Fruit fly (Drosophila melanogaster) whole organism, embryonic: Measurements from ENCODE around the gene haf.

Source experiments
- Aef1 ChIP-seq: fragments of 200-800 bp; sonication (Bioruptor generic); IDR thresholded peaks from 3 replicates; pipeline ENCODE4 v1.3.6; 2022; ENCODE audit warnings: missing biosample characterization, missing genetic modification characterization
- Atf-2 ChIP-seq: fragments of 200-800 bp; sonication (Bioruptor generic); optimal IDR thresholded peaks from 2 replicates; lab custom pipeline; 2016; ENCODE audit warnings: missing biosample characterization, missing genetic modification characterization
- B-H2 ChIP-seq: fragments of 200-800 bp; sonication (Bioruptor generic); optimal IDR thresholded peaks from 2 replicates; lab custom pipeline; 2018; ENCODE audit warnings: missing biosample characterization, mild to moderate bottlenecking, missing genetic modification characterization
- CG10267 ChIP-seq: fragments of 200-800 bp; sonication (Bioruptor generic); optimal IDR thresholded peaks from 2 replicates; lab custom pipeline; 2018; ENCODE audit warnings: missing biosample characterization, mild to moderate bottlenecking, missing genetic modification characterization, moderate library complexity
- CG10959 ChIP-seq: fragments of 200-800 bp; sonication (Bioruptor generic); IDR thresholded peaks from 2 replicates; pipeline ENCODE4 v1.3.6; 2022; ENCODE audit warnings: missing biosample characterization, missing genetic modification characterization
- CG11696 ChIP-seq: fragments of 200-800 bp; sonication (Bioruptor generic); IDR thresholded peaks from 2 replicates; pipeline ENCODE4 v1.3.6; 2022; ENCODE audit warnings: missing biosample characterization, missing genetic modification characterization
- CG12155 ChIP-seq: fragments of 200-800 bp; sonication (Bioruptor generic); optimal IDR thresholded peaks from 3 replicates; lab custom pipeline; 2016; ENCODE audit warnings: missing biosample characterization, missing genetic modification characterization
- CG13424 ChIP-seq: fragments of 200-800 bp; sonication (Bioruptor generic); optimal IDR thresholded peaks from 2 replicates; lab custom pipeline; 2019; ENCODE audit warnings: missing biosample characterization, mild to moderate bottlenecking, missing genetic modification characterization, moderate library complexity
- CG14014 ChIP-seq: fragments of 200-800 bp; sonication (Bioruptor generic); IDR thresholded peaks from 2 replicates; pipeline ENCODE4 v1.3.6; 2022; ENCODE audit warnings: missing biosample characterization, missing genetic modification characterization
- CG14710 ChIP-seq: fragments of 200-800 bp; sonication (Bioruptor generic); optimal IDR thresholded peaks from 3 replicates; lab custom pipeline; 2019; ENCODE audit warnings: missing biosample characterization, mild to moderate bottlenecking, missing genetic modification characterization, moderate library complexity
- CG15011 ChIP-seq: fragments of 200-800 bp; sonication (Bioruptor generic); optimal IDR thresholded peaks from 3 replicates; lab custom pipeline; 2018; ENCODE audit warnings: missing biosample characterization, mild to moderate bottlenecking, missing genetic modification characterization
- CG16779 ChIP-seq: fragments of 200-800 bp; sonication (Bioruptor generic); IDR thresholded peaks from 2 replicates; pipeline ENCODE4 v1.3.6; 2022; ENCODE audit warnings: missing biosample characterization, missing genetic modification characterization
- CG17912 ChIP-seq: fragments of 200-800 bp; sonication (Bioruptor generic); optimal IDR thresholded peaks from 2 replicates; lab custom pipeline; 2018; ENCODE audit warnings: missing biosample characterization, mild to moderate bottlenecking, missing genetic modification characterization
- CG18764 ChIP-seq: fragments of 200-800 bp; sonication (Bioruptor generic); optimal IDR thresholded peaks from 3 replicates; lab custom pipeline; 2016; ENCODE audit warnings: missing biosample characterization, missing genetic modification characterization
- CG2202 ChIP-seq: fragments of 200-800 bp; sonication (Bioruptor generic); optimal IDR thresholded peaks from 2 replicates; lab custom pipeline; 2018; ENCODE audit warnings: missing biosample characterization, mild to moderate bottlenecking, missing genetic modification characterization
- CG2678 ChIP-seq: fragments of 200-800 bp; sonication (Bioruptor generic); optimal IDR thresholded peaks from 3 replicates; lab custom pipeline; 2019; ENCODE audit warnings: missing biosample characterization, mild to moderate bottlenecking, missing genetic modification characterization, moderate library complexity
- CG32532 ChIP-seq: fragments of 200-800 bp; sonication (Bioruptor generic); IDR thresholded peaks from 2 replicates; pipeline ENCODE4 v1.3.6; 2022; ENCODE audit warnings: missing biosample characterization, missing genetic modification characterization
- CG33213 ChIP-seq: fragments of 200-800 bp; sonication (Bioruptor generic); optimal IDR thresholded peaks from 3 replicates; lab custom pipeline; 2016; ENCODE audit warnings: missing biosample characterization, missing genetic modification characterization
- CG4360 ChIP-seq: fragments of 200-800 bp; sonication (Bioruptor generic); IDR thresholded peaks from 2 replicates; pipeline ENCODE4 v1.3.6; 2022; ENCODE audit warnings: missing biosample characterization, missing genetic modification characterization
- CG4404 ChIP-seq: fragments of 200-800 bp; sonication (Bioruptor generic); IDR thresholded peaks from 2 replicates; pipeline ENCODE4 v1.3.6; 2022; ENCODE audit warnings: missing biosample characterization, missing genetic modification characterization
- CG6175 ChIP-seq: fragments of 200-800 bp; sonication (Bioruptor generic); IDR thresholded peaks from 3 replicates; pipeline ENCODE4 v1.3.6; 2022; ENCODE audit warnings: missing biosample characterization, missing genetic modification characterization
- CG6654 ChIP-seq: fragments of 200-800 bp; sonication (Bioruptor generic); optimal IDR thresholded peaks from 2 replicates; lab custom pipeline; 2017; ENCODE audit warnings: missing biosample characterization, mild to moderate bottlenecking, missing genetic modification characterization
- CG7745 ChIP-seq: fragments of 200-800 bp; sonication (Bioruptor generic); optimal IDR thresholded peaks from 2 replicates; lab custom pipeline; 2018; ENCODE audit warnings: missing biosample characterization, mild to moderate bottlenecking, missing genetic modification characterization, moderate library complexity
- CG7987 ChIP-seq: fragments of 200-800 bp; sonication (Bioruptor generic); optimal IDR thresholded peaks from 2 replicates; lab custom pipeline; 2018; ENCODE audit warnings: missing biosample characterization, mild to moderate bottlenecking, missing genetic modification characterization, moderate library complexity
- CrebB ChIP-seq: fragments of 200-800 bp; sonication (Bioruptor generic); optimal IDR thresholded peaks from 3 replicates; lab custom pipeline; 2018; ENCODE audit warnings: missing biosample characterization, mild to moderate bottlenecking, missing genetic modification characterization
- D19A ChIP-seq: fragments of 200-800 bp; optimal IDR thresholded peaks from 3 replicates; lab custom pipeline; 2019; ENCODE audit warnings: missing biosample characterization, mild to moderate bottlenecking, missing genetic modification characterization, moderate library complexity
- Doc3 ChIP-seq: fragments of 200-800 bp; sonication (Bioruptor generic); IDR thresholded peaks from 3 replicates; pipeline ENCODE4 v1.3.6; 2022; ENCODE audit warnings: missing biosample characterization, missing genetic modification characterization; ENCODE audit not compliant: partially characterized antibody
- E2f2 ChIP-seq: fragments of 200-800 bp; sonication (Bioruptor generic); IDR thresholded peaks from 2 replicates; pipeline ENCODE4 v1.3.6; 2022; ENCODE audit warnings: missing biosample characterization, missing genetic modification characterization
- Ets65A ChIP-seq: fragments of 200-800 bp; sonication (Bioruptor generic); peaks from one replicate; lab custom pipeline; 2016; ENCODE audit warnings: missing biosample characterization, missing genetic modification characterization
- Fer1 ChIP-seq: fragments of 200-800 bp; sonication (Bioruptor generic); optimal IDR thresholded peaks from 2 replicates; lab custom pipeline; 2017; ENCODE audit warnings: missing biosample characterization, mild to moderate bottlenecking, missing genetic modification characterization
- Fer2 ChIP-seq: fragments of 200-800 bp; sonication (Bioruptor generic); optimal IDR thresholded peaks from 2 replicates; lab custom pipeline; 2018; ENCODE audit warnings: missing biosample characterization, mild to moderate bottlenecking, missing genetic modification characterization, moderate library complexity
- Hr39 ChIP-seq: fragments of >200 bp; optimal IDR thresholded peaks from 2 replicates; lab custom pipeline; 2017
- Myb ChIP-seq: fragments of 200-800 bp; sonication (Bioruptor generic); optimal IDR thresholded peaks from 2 replicates; lab custom pipeline; 2016; ENCODE audit warnings: missing biosample characterization, missing genetic modification characterization
- NC2β ChIP-seq: fragments of 200-800 bp; sonication (Bioruptor generic); optimal IDR thresholded peaks from 2 replicates; lab custom pipeline; 2016; ENCODE audit warnings: missing biosample characterization, missing genetic modification characterization
- Six4 ChIP-seq: fragments of 200-800 bp; sonication (Bioruptor generic); optimal IDR thresholded peaks from 2 replicates; lab custom pipeline; 2016; ENCODE audit warnings: missing biosample characterization, missing genetic modification characterization
- cas ChIP-seq: fragments of 200-800 bp; sonication (Bioruptor generic); IDR thresholded peaks from 2 replicates; pipeline ENCODE4 v1.3.6; 2022; ENCODE audit warnings: missing biosample characterization, missing genetic modification characterization
- croc ChIP-seq: fragments of 200-800 bp; sonication (Bioruptor generic); conservative IDR thresholded peaks from 3 replicates; pipeline ENCODE4 v1.3.6; 2022; ENCODE audit warnings: missing biosample characterization, missing genetic modification characterization
- dan ChIP-seq: fragments of 200-800 bp; sonication (Bioruptor generic); IDR thresholded peaks from 2 replicates; pipeline ENCODE4 v1.3.6; 2022; ENCODE audit warnings: missing biosample characterization, missing genetic modification characterization
- danr ChIP-seq: fragments of 200-800 bp; sonication (Bioruptor generic); IDR thresholded peaks from 2 replicates; pipeline ENCODE4 v1.3.6; 2022; ENCODE audit warnings: missing biosample characterization, missing genetic modification characterization
- ftz-f1 ChIP-seq: fragments of 200-800 bp; sonication (Bioruptor generic); optimal IDR thresholded peaks from 2 replicates; lab custom pipeline; 2016; ENCODE audit warnings: missing biosample characterization, missing genetic modification characterization
- gem ChIP-seq: fragments of 200-800 bp; sonication (Bioruptor generic); optimal IDR thresholded peaks from 2 replicates; lab custom pipeline; 2019; ENCODE audit warnings: missing biosample characterization, mild to moderate bottlenecking, missing genetic modification characterization, moderate library complexity
- grn ChIP-seq: fragments of 200-800 bp; sonication (Bioruptor generic); optimal IDR thresholded peaks from 3 replicates; lab custom pipeline; 2017; ENCODE audit warnings: missing biosample characterization, missing genetic modification characterization
- jing ChIP-seq: fragments of 200-800 bp; sonication (Bioruptor generic); optimal IDR thresholded peaks from 2 replicates; lab custom pipeline; 2018; ENCODE audit warnings: missing biosample characterization, mild to moderate bottlenecking, missing genetic modification characterization
- kah ChIP-seq: fragments of 200-800 bp; sonication (Bioruptor generic); optimal IDR thresholded peaks from 2 replicates; lab custom pipeline; 2018; ENCODE audit warnings: missing biosample characterization, mild to moderate bottlenecking, missing genetic modification characterization
- nerfin-1 ChIP-seq: fragments of 200-800 bp; sonication (Bioruptor generic); optimal IDR thresholded peaks from 3 replicates; lab custom pipeline; 2019; ENCODE audit warnings: missing biosample characterization, mild to moderate bottlenecking, missing genetic modification characterization, moderate library complexity
- peb ChIP-seq: fragments of 200-800 bp; sonication (Bioruptor generic); IDR thresholded peaks from 2 replicates; pipeline ENCODE4 v1.3.6; 2022; ENCODE audit warnings: missing biosample characterization, missing genetic modification characterization
- psq ChIP-seq: fragments of 200-800 bp; sonication (Bioruptor generic); optimal IDR thresholded peaks from 2 replicates; lab custom pipeline; 2017; ENCODE audit warnings: missing biosample characterization, missing genetic modification characterization
- run ChIP-seq: fragments of 200-800 bp; sonication (Bioruptor generic); optimal IDR thresholded peaks from 3 replicates; lab custom pipeline; 2018; ENCODE audit warnings: missing biosample characterization, mild to moderate bottlenecking, missing genetic modification characterization
- slbo ChIP-seq: fragments of 200-800 bp; sonication (Bioruptor generic); IDR thresholded peaks from 2 replicates; pipeline ENCODE4 v1.3.6; 2022; ENCODE audit warnings: missing biosample characterization, missing genetic modification characterization
- stwl ChIP-seq: fragments of 200-800 bp; sonication (Bioruptor generic); optimal IDR thresholded peaks from 3 replicates; lab custom pipeline; 2018; ENCODE audit warnings: missing biosample characterization, mild to moderate bottlenecking, missing genetic modification characterization, moderate library complexity
- tx ChIP-seq: fragments of 200-800 bp; sonication (Bioruptor generic); optimal IDR thresholded peaks from 2 replicates; lab custom pipeline; 2016; ENCODE audit warnings: missing biosample characterization, missing genetic modification characterization
- wek ChIP-seq: fragments of 200-800 bp; sonication (Bioruptor generic); optimal IDR thresholded peaks from 3 replicates; lab custom pipeline; 2018; ENCODE audit warnings: missing biosample characterization, mild to moderate bottlenecking, missing genetic modification characterization, moderate library complexity

haf gene

DNA sequence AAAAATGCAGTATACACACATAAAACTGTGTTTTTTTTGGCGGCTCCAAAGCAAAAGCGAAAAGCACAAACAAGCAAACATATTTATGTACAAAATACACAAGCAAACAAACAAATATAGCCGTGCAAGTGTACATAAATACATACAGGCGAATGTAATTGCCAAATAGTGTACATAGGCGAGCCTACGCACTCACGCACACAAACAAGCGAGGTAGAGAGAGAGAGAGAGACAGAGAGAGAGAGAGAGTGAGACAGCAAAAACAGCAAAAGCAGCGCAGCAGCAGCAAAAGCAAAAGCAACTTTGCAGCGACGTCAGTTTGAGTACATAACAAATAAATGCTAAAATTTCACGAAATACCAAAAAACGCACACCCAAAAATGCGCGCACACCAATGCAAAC is 93.7 kb downstream of the haf start (continued):
- peak; percentile 15; the same call in 1 of the 2 replicates for TF ChIP-seq E2f2 (GFP tag; lab: Robert Waterston, UW)
- peak; percentile 14; the same call in 1 of the 3 replicates for TF ChIP-seq croc (GFP tag; lab: Robert Waterston, UW)
- TF ChIP-seq CG32532 (GFP tag; lab: Robert Waterston, UW), result peak; percentile 23; the same call in 1 of the 2 replicates
- TF ChIP-seq Doc3, result 0 out of 3 replicates have a peak, but pooled peaks have one; percentile 13
- TF ChIP-seq CG14710 (tag; lab: Kevin White, UChicago), result peak; percentile 51
- peak; percentile 33 for TF ChIP-seq psq (GFP tag; lab: Kevin White, UChicago)
- TF ChIP-seq jing, result peak; percentile 81
- TF ChIP-seq run (tag; lab: Kevin White, UChicago), result peak; percentile 81
- peak; percentile 78 for TF ChIP-seq kah (GFP tag; lab: Kevin White, UChicago)
- TF ChIP-seq Myb, result peak; percentile 29
- TF ChIP-seq Ets65A, result peak; percentile 61
- peak; percentile 25 for TF ChIP-seq stwl (tag; lab: Kevin White, UChicago)
- no peak for TF ChIP-seq cas (GFP tag; lab: Robert Waterston, UW)
- peak; percentile 91 for TF ChIP-seq CG33213 (GFP tag; lab: Kevin White, UChicago)
- TF ChIP-seq CG14014 (GFP tag; lab: Robert Waterston, UW), result peak; percentile 82; the same call in 1 of the 2 replicates
- peak; percentile 81 for TF ChIP-seq CG11696 (GFP tag; lab: Robert Waterston, UW)
- TF ChIP-seq CG7745 (tag; lab: Kevin White, UChicago), result no peak
- peak; percentile 87 for TF ChIP-seq Fer1 (GFP tag; lab: Kevin White, UChicago)
- TF ChIP-seq wek (GFP tag; lab: Kevin White, UChicago), result peak; percentile 95
- 0 out of 2 replicates have a peak, but pooled peaks have one; percentile 43 for TF ChIP-seq CG16779 (GFP tag; lab: Robert Waterston, UW)
- no peak for TF ChIP-seq peb (GFP tag; lab: Robert Waterston, UW)
- TF ChIP-seq slbo (GFP tag; lab: Robert Waterston, UW), result peak; percentile 37
- TF ChIP-seq CG18764 (GFP tag; lab: Kevin White, UChicago), result peak; percentile 89
- TF ChIP-seq B-H2 (GFP tag; lab: Kevin White, UChicago), result no peak
- peak; percentile 50 for TF ChIP-seq D19A (tag; lab: Kevin White, UChicago)
- peak; percentile 54 for TF ChIP-seq tx
- TF ChIP-seq nerfin-1 (tag; lab: Kevin White, UChicago), result peak; percentile 88
- peak; percentile 90 for TF ChIP-seq CG15011 (GFP tag; lab: Kevin White, UChicago)
- peak; percentile 87 for TF ChIP-seq gem
- TF ChIP-seq CG6175 (GFP tag; lab: Robert Waterston, UW), result no peak
- peak; percentile 42 for TF ChIP-seq CG4360 (GFP tag; lab: Robert Waterston, UW)
- TF ChIP-seq CG10267 (tag; lab: Kevin White, UChicago), result no peak
- peak; percentile 75 for TF ChIP-seq grn (GFP tag; lab: Kevin White, UChicago)
- peak; percentile 65 for TF ChIP-seq CG13424 (tag; lab: Kevin White, UChicago)
- peak; percentile 88 for TF ChIP-seq CG2678 (tag; lab: Kevin White, UChicago)
- peak; percentile 89 for TF ChIP-seq NC2β
- TF ChIP-seq Aef1, result peak; percentile 31; the same call in 2 of the 3 replicates
- no peak for TF ChIP-seq Hr39
- no peak for TF ChIP-seq CG4404 (GFP tag; lab: Robert Waterston, UW)
- peak; percentile 76 for TF ChIP-seq Atf-2 (GFP tag; lab: Kevin White, UChicago)
- no peak for TF ChIP-seq dan (GFP tag; lab: Robert Waterston, UW)
- TF ChIP-seq CG7987 (GFP tag; lab: Kevin White, UChicago), result peak; percentile 97
- peak; percentile 84 for TF ChIP-seq CG2202 (tag; lab: Kevin White, UChicago)
- TF ChIP-seq CG17912 (GFP tag; lab: Kevin White, UChicago), result peak; percentile 95
- TF ChIP-seq CrebB (tag; lab: Kevin White, UChicago), result peak; percentile 84
- TF ChIP-seq CG6654 (GFP tag; lab: Kevin White, UChicago), result peak; percentile 73
- no peak; the same call in 1 of the 2 replicates for TF ChIP-seq danr (GFP tag; lab: Robert Waterston, UW)
- TF ChIP-seq Fer2 (tag; lab: Kevin White, UChicago), result peak; percentile 59
- peak; percentile 27 for TF ChIP-seq Six4 (GFP tag; lab: Kevin White, UChicago)
- peak; percentile 34; the same call in 1 of the 2 replicates for TF ChIP-seq CG10959 (GFP tag; lab: Robert Waterston, UW)
- no peak for TF ChIP-seq CG12155 (GFP tag; lab: Kevin White, UChicago)
- peak; percentile 60 for TF ChIP-seq ftz-f1 (GFP tag; lab: Kevin White, UChicago)
